Fruit fly (Drosophila melanogaster) whole organism, embryonic: Measurements from ENCODE around the gene Smox.

Source experiments
- Abd-B ChIP-seq: fragments of 200-800 bp; sonication (Bioruptor generic); optimal IDR thresholded peaks from 2 replicates; lab custom pipeline; 2018; ENCODE audit warnings: missing biosample characterization, mild to moderate bottlenecking, missing genetic modification characterization, moderate library complexity
- B-H1 ChIP-seq: fragments of 200-800 bp; sonication (Bioruptor generic); IDR thresholded peaks from 3 replicates; pipeline ENCODE4 v1.3.6; 2022; ENCODE audit warnings: missing biosample characterization, missing genetic modification characterization
- BEAF-32 ChIP-seq: fragments of 200-800 bp; sonication (Bioruptor generic); optimal IDR thresholded peaks from 3 replicates; lab custom pipeline; 2017; ENCODE audit warnings: missing biosample characterization, missing genetic modification characterization, mild to moderate bottlenecking, moderate library complexity, missing genetic modification reagents
- CG11085 ChIP-seq: fragments of 200-800 bp; sonication (Bioruptor generic); IDR thresholded peaks from 2 replicates; pipeline ENCODE4 v1.3.6; 2022; ENCODE audit warnings: missing biosample characterization, missing genetic modification characterization
- CG14050 ChIP-seq: fragments of 200-800 bp; sonication (Bioruptor generic); IDR thresholded peaks from 3 replicates; pipeline ENCODE4 v1.3.6; 2022; ENCODE audit warnings: missing biosample characterization, missing genetic modification characterization
- CG14441 ChIP-seq: fragments of 200-800 bp; sonication (Bioruptor generic); IDR thresholded peaks from 2 replicates; pipeline ENCODE4 v1.3.6; 2022; ENCODE audit warnings: missing biosample characterization, missing genetic modification characterization
- CG14965 ChIP-seq: fragments of 200-800 bp; sonication (Bioruptor generic); optimal IDR thresholded peaks from 2 replicates; lab custom pipeline; 2016; ENCODE audit warnings: missing biosample characterization, missing genetic modification characterization, borderline replicate concordance
- CG15479 ChIP-seq: fragments of 200-800 bp; sonication (Bioruptor generic); optimal IDR thresholded peaks from 3 replicates; lab custom pipeline; 2019; ENCODE audit warnings: missing biosample characterization, mild to moderate bottlenecking, missing genetic modification characterization, moderate library complexity
- CG17186 ChIP-seq: fragments of 200-800 bp; sonication (Bioruptor generic); optimal IDR thresholded peaks from 3 replicates; lab custom pipeline; 2017; ENCODE audit warnings: missing biosample characterization, missing genetic modification reagents, missing genetic modification characterization
- CG1832 ChIP-seq: fragments of 200-800 bp; sonication (Bioruptor generic); optimal IDR thresholded peaks from 2 replicates; lab custom pipeline; 2017; ENCODE audit warnings: missing biosample characterization, mild to moderate bottlenecking, missing genetic modification characterization, inconsistent platforms
- CG18619 ChIP-seq: fragments of 200-800 bp; sonication (Bioruptor generic); optimal IDR thresholded peaks from 3 replicates; lab custom pipeline; 2017; ENCODE audit warnings: missing biosample characterization, mild to moderate bottlenecking, missing genetic modification characterization
- CG2875 ChIP-seq: fragments of 200-800 bp; sonication (Bioruptor generic); optimal IDR thresholded peaks from 2 replicates; lab custom pipeline; 2017; ENCODE audit warnings: missing biosample characterization, mild to moderate bottlenecking, missing genetic modification characterization, missing genetic modification reagents
- CG33213 ChIP-seq: fragments of 200-800 bp; sonication (Bioruptor generic); optimal IDR thresholded peaks from 3 replicates; lab custom pipeline; 2016; ENCODE audit warnings: missing biosample characterization, missing genetic modification characterization
- CG33557 ChIP-seq: fragments of 200-800 bp; sonication (Bioruptor generic); optimal IDR thresholded peaks from 2 replicates; lab custom pipeline; 2019; ENCODE audit warnings: missing biosample characterization, mild to moderate bottlenecking, missing genetic modification characterization, moderate library complexity
- CG34224 ChIP-seq: fragments of 200-800 bp; sonication (Bioruptor generic); IDR thresholded peaks from 3 replicates; pipeline ENCODE4 v1.3.6; 2022; ENCODE audit warnings: missing biosample characterization, missing genetic modification characterization; ENCODE audit not compliant: partially characterized antibody
- CG3847 ChIP-seq: fragments of 200-800 bp; sonication (Bioruptor generic); IDR thresholded peaks from 2 replicates; pipeline ENCODE4 v1.3.6; 2022; ENCODE audit warnings: missing biosample characterization, missing genetic modification characterization
- CG7745 ChIP-seq: fragments of 200-800 bp; sonication (Bioruptor generic); optimal IDR thresholded peaks from 2 replicates; lab custom pipeline; 2018; ENCODE audit warnings: missing biosample characterization, mild to moderate bottlenecking, missing genetic modification characterization, moderate library complexity
- D19A ChIP-seq: fragments of 200-800 bp; optimal IDR thresholded peaks from 3 replicates; lab custom pipeline; 2019; ENCODE audit warnings: missing biosample characterization, mild to moderate bottlenecking, missing genetic modification characterization, moderate library complexity
- Ets97D ChIP-seq: fragments of 200-800 bp; sonication (Bioruptor generic); optimal IDR thresholded peaks from 3 replicates; lab custom pipeline; 2016; ENCODE audit warnings: missing biosample characterization, missing genetic modification characterization
- GATAe ChIP-seq: fragments of 200-800 bp; sonication (Bioruptor generic); conservative IDR thresholded peaks from 2 replicates; pipeline ENCODE4 v1.3.6; 2022; ENCODE audit warnings: missing biosample characterization, missing genetic modification characterization
- HLH4C ChIP-seq: fragments of 200-800 bp; sonication (Bioruptor generic); IDR thresholded peaks from 3 replicates; pipeline ENCODE4 v1.3.6; 2022; ENCODE audit warnings: missing biosample characterization, missing genetic modification characterization; ENCODE audit not compliant: partially characterized antibody
- Hr78 ChIP-seq, 2 experiments: fragments of 200-800 bp in 1 of 2; fragments of >200 bp in 1 of 2; sonication (Bioruptor generic) in 1 of 2; optimal IDR thresholded peaks; 2 replicates each; lab custom pipeline; 2017 to 2019; ENCODE audit warnings: missing biosample characterization in 2 of 2, missing genetic modification characterization in 2 of 2, mild to moderate bottlenecking in 1 of 2, moderate library complexity in 1 of 2
- Hsf ChIP-seq: fragments of 200-800 bp; sonication (Bioruptor generic); optimal IDR thresholded peaks from 3 replicates; lab custom pipeline; 2016; ENCODE audit warnings: missing biosample characterization, missing genetic modification characterization
- Oaz ChIP-seq: fragments of 200-800 bp; sonication (Bioruptor generic); IDR thresholded peaks from 2 replicates; pipeline ENCODE4 v1.3.6; 2022; ENCODE audit warnings: missing biosample characterization, missing genetic modification characterization
- Xbp1 ChIP-seq: fragments of 200-800 bp; sonication (Bioruptor generic); optimal IDR thresholded peaks from 3 replicates; lab custom pipeline; 2016; ENCODE audit warnings: missing biosample characterization, mild to moderate bottlenecking, missing genetic modification characterization
- bab2 ChIP-seq: fragments of 200-800 bp; sonication (Bioruptor generic); optimal IDR thresholded peaks from 2 replicates; lab custom pipeline; 2016; ENCODE audit warnings: missing biosample characterization, missing genetic modification characterization
- cad ChIP-seq: fragments of >200 bp; optimal IDR thresholded peaks from 2 replicates; lab custom pipeline; 2017; ENCODE audit warnings: missing biosample characterization, missing genetic modification characterization
- chif ChIP-seq, 2 experiments: fragments of 200-800 bp; sonication (Bioruptor generic); optimal IDR thresholded peaks; 3 replicates each; lab custom pipeline; 2016; ENCODE audit warnings: missing biosample characterization in 2 of 2, missing genetic modification characterization in 2 of 2
- chinmo ChIP-seq: fragments of 200-800 bp; sonication (Bioruptor generic); IDR thresholded peaks from 4 replicates; pipeline ENCODE4 v1.3.6; 2022; ENCODE audit warnings: missing biosample characterization, missing genetic modification characterization; ENCODE audit not compliant: partially characterized antibody
- corto ChIP-seq: fragments of 200-800 bp; sonication (Bioruptor generic); optimal IDR thresholded peaks from 2 replicates; lab custom pipeline; 2016; ENCODE audit warnings: missing biosample characterization, mild to moderate bottlenecking, missing genetic modification characterization, moderate library complexity
- disco-r ChIP-seq: fragments of 200-800 bp; sonication (Bioruptor generic); optimal IDR thresholded peaks from 2 replicates; lab custom pipeline; 2016; ENCODE audit warnings: missing biosample characterization, missing genetic modification characterization
- en ChIP-seq: fragments of 200-800 bp; sonication (Bioruptor generic); optimal IDR thresholded peaks from 2 replicates; lab custom pipeline; 2016; ENCODE audit warnings: missing biosample characterization, missing genetic modification characterization
- fd3F ChIP-seq: fragments of 200-800 bp; sonication (Bioruptor generic); optimal IDR thresholded peaks from 2 replicates; lab custom pipeline; 2018; ENCODE audit warnings: missing biosample characterization, mild to moderate bottlenecking, missing genetic modification characterization, moderate library complexity
- gce ChIP-seq: fragments of 200-800 bp; sonication (Bioruptor generic); IDR thresholded peaks from 3 replicates; pipeline ENCODE4 v1.3.6; 2022; ENCODE audit warnings: missing biosample characterization, missing genetic modification characterization
- ham ChIP-seq: fragments of 200-800 bp; sonication (Bioruptor generic); IDR thresholded peaks from 2 replicates; pipeline ENCODE4 v1.3.6; 2022; ENCODE audit warnings: missing biosample characterization, missing genetic modification characterization
- her ChIP-seq: fragments of 200-800 bp; sonication (Bioruptor generic); optimal IDR thresholded peaks from 2 replicates; lab custom pipeline; 2016; ENCODE audit warnings: missing biosample characterization, missing genetic modification characterization
- jumu ChIP-seq: fragments of 200-800 bp; sonication (Bioruptor generic); optimal IDR thresholded peaks from 3 replicates; lab custom pipeline; 2016; ENCODE audit warnings: missing biosample characterization, missing genetic modification characterization
- kah ChIP-seq: fragments of 200-800 bp; sonication (Bioruptor generic); optimal IDR thresholded peaks from 2 replicates; lab custom pipeline; 2018; ENCODE audit warnings: missing biosample characterization, mild to moderate bottlenecking, missing genetic modification characterization
- lab ChIP-seq: fragments of 200-800 bp; sonication (Bioruptor generic); optimal IDR thresholded peaks from 3 replicates; lab custom pipeline; 2017; ENCODE audit warnings: missing biosample characterization, missing genetic modification characterization, mild to moderate bottlenecking, moderate library complexity, missing genetic modification reagents
- p53 ChIP-seq: fragments of 200-800 bp; sonication (Bioruptor generic); optimal IDR thresholded peaks from 2 replicates; lab custom pipeline; 2016; ENCODE audit warnings: missing biosample characterization, missing genetic modification characterization
- pzg ChIP-seq: fragments of 200-800 bp; sonication (Bioruptor generic); optimal IDR thresholded peaks from 3 replicates; lab custom pipeline; 2018; ENCODE audit warnings: missing biosample characterization, mild to moderate bottlenecking, missing genetic modification characterization, moderate library complexity
- schlank ChIP-seq: fragments of 200-800 bp; sonication (Bioruptor generic); optimal IDR thresholded peaks from 2 replicates; lab custom pipeline; 2018; ENCODE audit warnings: missing biosample characterization, mild to moderate bottlenecking, missing genetic modification characterization
- ssp ChIP-seq: fragments of 200-800 bp; sonication (Bioruptor generic); IDR thresholded peaks from 2 replicates; pipeline ENCODE4 v1.3.6; 2022; ENCODE audit warnings: missing biosample characterization, missing genetic modification characterization
- stc ChIP-seq: fragments of 200-800 bp; sonication (Bioruptor generic); IDR thresholded peaks from 2 replicates; pipeline ENCODE4 v1.3.6; 2022; ENCODE audit warnings: missing biosample characterization, missing genetic modification characterization
- sug ChIP-seq: fragments of 200-800 bp; optimal IDR thresholded peaks from 2 replicates; lab custom pipeline; 2019; ENCODE audit warnings: missing biosample characterization, mild to moderate bottlenecking, missing genetic modification characterization, moderate library complexity
- tll ChIP-seq, 2 experiments: fragments of 200-800 bp in 1 of 2; fragments of >200 bp in 1 of 2; sonication (Bioruptor generic) in 1 of 2; optimal IDR thresholded peaks; 2 replicates each; lab custom pipeline; 2017 to 2019; ENCODE audit warnings: missing biosample characterization in 2 of 2, missing genetic modification characterization in 2 of 2, mild to moderate bottlenecking in 1 of 2, moderate library complexity in 1 of 2
- trem ChIP-seq: fragments of 200-800 bp; optimal IDR thresholded peaks from 3 replicates; lab custom pipeline; 2019; ENCODE audit warnings: missing biosample characterization, mild to moderate bottlenecking, missing genetic modification characterization, moderate library complexity
- vnd ChIP-seq: fragments of 200-800 bp; sonication (Bioruptor generic); IDR thresholded peaks from 3 replicates; pipeline ENCODE4 v1.3.6; 2022; ENCODE audit warnings: missing biosample characterization, missing genetic modification characterization; ENCODE audit not compliant: partially characterized antibody
- zf30C ChIP-seq: fragments of 200-800 bp; sonication (Bioruptor generic); optimal IDR thresholded peaks from 3 replicates; lab custom pipeline; 2018; ENCODE audit warnings: missing biosample characterization, mild to moderate bottlenecking, missing genetic modification characterization

Gene Smox

dm6 chrX:8145501-8146157 is 3.5 kb upstream of the Smox start, which contains the start of the genes alpha-PheRS and CG2129 (continued):
- TF ChIP-seq HLH4C (GFP tag; lab: Robert Waterston, UW) (peak; percentile 53), trem (tag; lab: Kevin White, UChicago) (peak; percentile 55), pzg (GFP tag; lab: Kevin White, UChicago) (peak; percentile 40), BEAF-32 (peak; percentile 47), vnd (GFP tag; lab: Robert Waterston, UW) (no peak), Hsf (GFP tag; lab: Kevin White, UChicago) (no peak), disco-r (GFP tag; lab: Kevin White, UChicago) (no peak), corto (GFP tag; lab: Kevin White, UChicago) (no peak), jumu (GFP tag; lab: Kevin White, UChicago) (no peak), zf30C (GFP tag; lab: Kevin White, UChicago) (no peak), Ets97D (no peak), CG11085 (GFP tag; lab: Robert Waterston, UW) (no peak), her (GFP tag; lab: Kevin White, UChicago) (no peak), B-H1 (GFP tag; lab: Robert Waterston, UW) (no peak), CG14050 (GFP tag; lab: Robert Waterston, UW) (no peak), CG1832 (GFP tag; lab: Kevin White, UChicago) (no peak), cad (no peak), CG7745 (tag; lab: Kevin White, UChicago) (no peak), CG34224 (peak; percentile 32; the same call in 1 of the 3 replicates), en (no peak), CG18619 (no peak), CG3847 (0 out of 2 replicates have a peak, but pooled peaks have one; percentile 12), gce (GFP tag; lab: Robert Waterston, UW) (no peak), bab2 (GFP tag; lab: Kevin White, UChicago) (no peak), ham (no peak), Oaz (GFP tag; lab: Robert Waterston, UW) (no peak), ssp (GFP tag; lab: Robert Waterston, UW) (no peak), lab (GFP tag; lab: Kevin White, UChicago) (no peak), GATAe (GFP tag; lab: Robert Waterston, UW) (no peak), kah (GFP tag; lab: Kevin White, UChicago) (no peak), CG17186 (GFP tag; lab: Kevin White, UChicago) (peak; percentile 38), Hr78 (GFP tag; optimal IDR thresholded peaks at IDR 0.05; lab: Kevin White, UChicago) (no peak), tll (GFP tag; optimal IDR thresholded peaks at IDR 0.05; lab: Kevin White, UChicago) (no peak), fd3F (GFP tag; lab: Kevin White, UChicago) (no peak), sug (tag; lab: Kevin White, UChicago) (peak; percentile 48), chinmo (GFP tag; lab: Robert Waterston, UW) (no peak), CG15479 (GFP tag; lab: Kevin White, UChicago) (no peak), schlank (tag; lab: Kevin White, UChicago) (no peak), Xbp1 (GFP tag; lab: Kevin White, UChicago) (peak; percentile 18), CG33557 (GFP tag; lab: Kevin White, UChicago) (peak; percentile 0), CG33213 (no peak), CG14965 (GFP tag; lab: Kevin White, UChicago) (no peak), stc (no peak), D19A (tag; lab: Kevin White, UChicago) (no peak), chif (GFP tag; optimal IDR thresholded peaks at IDR 0.05; lab: Kevin White, UChicago) (no peak), p53 (GFP tag; lab: Kevin White, UChicago) (no peak), CG14441 (no peak), Abd-B (GFP tag; lab: Kevin White, UChicago) (no peak), CG2875 (no peak)
